Fruit fly (Drosophila melanogaster) whole organism, prepupa: Measurements from ENCODE around the gene Nlp.

ENCODE experiments used
- Blimp-1 ChIP-seq: fragments of 200-800 bp; sonication (Bioruptor generic); optimal IDR thresholded peaks from 3 replicates; lab custom pipeline; 2017; ENCODE audit warnings: missing biosample characterization, missing genetic modification characterization, mild to moderate bottlenecking, moderate library complexity, missing genetic modification reagents
- CG10669 ChIP-seq: fragments of 200-800 bp; sonication (Bioruptor generic); optimal IDR thresholded peaks from 3 replicates; lab custom pipeline; 2018; ENCODE audit warnings: missing biosample characterization, mild to moderate bottlenecking, missing genetic modification characterization, moderate library complexity
- CG11294 ChIP-seq: fragments of 200-800 bp; sonication (Bioruptor generic); IDR thresholded peaks from 2 replicates; pipeline ENCODE4 v1.3.6; 2022; ENCODE audit warnings: missing biosample characterization, missing genetic modification characterization
- CG11762 ChIP-seq: fragments of 200-800 bp; sonication (Bioruptor generic); optimal IDR thresholded peaks from 3 replicates; lab custom pipeline; 2016; ENCODE audit warnings: missing biosample characterization, missing genetic modification characterization; ENCODE audit not compliant: insufficient read depth
- CG11902 ChIP-seq: fragments of 200-800 bp; sonication (Bioruptor generic); optimal IDR thresholded peaks from 3 replicates; lab custom pipeline; 2016; ENCODE audit warnings: missing biosample characterization, missing genetic modification characterization
- CG15336 ChIP-seq: fragments of 200-800 bp; sonication (Bioruptor generic); IDR thresholded peaks from 2 replicates; pipeline ENCODE4 v1.3.6; 2022; ENCODE audit warnings: missing biosample characterization, missing genetic modification characterization
- CG1621 ChIP-seq: fragments of 200-800 bp; sonication (Bioruptor generic); optimal IDR thresholded peaks from 3 replicates; lab custom pipeline; 2018; ENCODE audit warnings: missing biosample characterization, mild to moderate bottlenecking, missing genetic modification characterization
- CG16779 ChIP-seq: fragments of 200-800 bp; sonication (Bioruptor generic); optimal IDR thresholded peaks from 3 replicates; lab custom pipeline; 2017; ENCODE audit warnings: missing biosample characterization, mild to moderate bottlenecking, missing genetic modification characterization
- CG3032 ChIP-seq: fragments of 200-800 bp; optimal IDR thresholded peaks from 2 replicates; lab custom pipeline; 2019; ENCODE audit warnings: missing biosample characterization, mild to moderate bottlenecking, missing genetic modification characterization, moderate library complexity
- CG31627 ChIP-seq: fragments of 200-800 bp; sonication (Bioruptor generic); optimal IDR thresholded peaks from 3 replicates; lab custom pipeline; 2016; ENCODE audit warnings: missing biosample characterization, missing genetic modification characterization
- CG34406 ChIP-seq: fragments of 200-800 bp; sonication (Bioruptor generic); optimal IDR thresholded peaks from 3 replicates; lab custom pipeline; 2016; ENCODE audit warnings: missing biosample characterization, missing genetic modification characterization
- CG3919 ChIP-seq: fragments of 200-800 bp; sonication (Bioruptor generic); optimal IDR thresholded peaks from 3 replicates; lab custom pipeline; 2016; ENCODE audit warnings: missing biosample characterization, missing genetic modification characterization
- CG4318 ChIP-seq: fragments of 200-800 bp; sonication (Bioruptor generic); optimal IDR thresholded peaks from 3 replicates; lab custom pipeline; 2017; ENCODE audit warnings: missing biosample characterization, mild to moderate bottlenecking, missing genetic modification characterization
- CG6163 ChIP-seq: fragments of 200-800 bp; sonication (Bioruptor generic); IDR thresholded peaks from 3 replicates; pipeline ENCODE4 v1.3.6; 2022; ENCODE audit warnings: missing biosample characterization, missing genetic modification characterization
- CG6276 ChIP-seq: fragments of 200-800 bp; sonication (Bioruptor generic); optimal IDR thresholded peaks from 2 replicates; lab custom pipeline; 2017; ENCODE audit warnings: missing biosample characterization, mild to moderate bottlenecking, missing genetic modification characterization
- CG6792 ChIP-seq: fragments of 200-800 bp; sonication (Bioruptor generic); optimal IDR thresholded peaks from 3 replicates; lab custom pipeline; 2016; ENCODE audit warnings: missing biosample characterization, missing genetic modification characterization
- CG6808 ChIP-seq: fragments of 200-800 bp; sonication (Bioruptor generic); optimal IDR thresholded peaks from 3 replicates; lab custom pipeline; 2017; ENCODE audit warnings: missing biosample characterization, missing genetic modification characterization, mild to moderate bottlenecking, moderate library complexity, missing genetic modification reagents
- CG6854 ChIP-seq: fragments of 200-800 bp; sonication (Bioruptor generic); optimal IDR thresholded peaks from 2 replicates; lab custom pipeline; 2017; ENCODE audit warnings: missing biosample characterization, mild to moderate bottlenecking, missing genetic modification characterization
- CG8119 ChIP-seq: fragments of 200-800 bp; sonication (Bioruptor generic); IDR thresholded peaks from 3 replicates; pipeline ENCODE4 v1.3.6; 2022; ENCODE audit warnings: missing biosample characterization, missing genetic modification characterization
- CG8632 ChIP-seq: fragments of 200-800 bp; sonication (Bioruptor generic); optimal IDR thresholded peaks from 3 replicates; lab custom pipeline; 2016; ENCODE audit warnings: missing biosample characterization, missing genetic modification characterization
- CG9139 ChIP-seq: fragments of 200-800 bp; sonication (Bioruptor generic); optimal IDR thresholded peaks from 3 replicates; lab custom pipeline; 2017; ENCODE audit warnings: missing biosample characterization, mild to moderate bottlenecking, missing genetic modification characterization
- Eip75B ChIP-seq: fragments of 200-800 bp; sonication (Bioruptor generic); optimal IDR thresholded peaks from 3 replicates; lab custom pipeline; 2016; ENCODE audit warnings: missing biosample characterization, missing genetic modification characterization
- Eip78C ChIP-seq: fragments of 200-800 bp; sonication (Bioruptor generic); peaks from one replicate; lab custom pipeline; 2016; ENCODE audit warnings: missing biosample characterization, missing genetic modification characterization
- Eip93F ChIP-seq: fragments of 200-800 bp; sonication (Bioruptor generic); optimal IDR thresholded peaks from 2 replicates; lab custom pipeline; 2016; ENCODE audit warnings: missing biosample characterization, mild to moderate bottlenecking, missing genetic modification characterization
- Ets21C ChIP-seq: fragments of 200-800 bp; sonication (Bioruptor generic); optimal IDR thresholded peaks from 3 replicates; lab custom pipeline; 2016; ENCODE audit warnings: missing biosample characterization, missing genetic modification characterization
- Hr39 ChIP-seq: fragments of 200-800 bp; sonication (Bioruptor generic); optimal IDR thresholded peaks from 2 replicates; lab custom pipeline; 2016; ENCODE audit warnings: missing biosample characterization, missing genetic modification characterization
- Lpt ChIP-seq: fragments of 200-800 bp; sonication (Bioruptor generic); optimal IDR thresholded peaks from 3 replicates; lab custom pipeline; 2016; ENCODE audit warnings: missing biosample characterization, missing genetic modification characterization
- Met ChIP-seq: fragments of 200-800 bp; sonication (Bioruptor generic); optimal IDR thresholded peaks from 3 replicates; lab custom pipeline; 2016; ENCODE audit warnings: missing biosample characterization, missing genetic modification characterization
- OdsH ChIP-seq: fragments of 200-800 bp; sonication (Bioruptor generic); optimal IDR thresholded peaks from 3 replicates; lab custom pipeline; 2016; ENCODE audit warnings: missing biosample characterization, missing genetic modification characterization
- Smox ChIP-seq: fragments of 200-800 bp; sonication (Bioruptor generic); optimal IDR thresholded peaks from 3 replicates; lab custom pipeline; 2016; ENCODE audit warnings: missing biosample characterization, missing genetic modification characterization
- Sox102F ChIP-seq: fragments of 200-800 bp; sonication (Bioruptor generic); optimal IDR thresholded peaks from 2 replicates; lab custom pipeline; 2016; ENCODE audit warnings: missing biosample characterization, mild to moderate bottlenecking, missing genetic modification characterization
- Sox14 ChIP-seq: fragments of 200-800 bp; sonication (Bioruptor generic); optimal IDR thresholded peaks from 3 replicates; lab custom pipeline; 2016; ENCODE audit warnings: missing biosample characterization, missing genetic modification characterization
- Sox15 ChIP-seq: fragments of 200-800 bp; sonication (Bioruptor generic); optimal IDR thresholded peaks from 3 replicates; lab custom pipeline; 2016; ENCODE audit warnings: missing biosample characterization, missing genetic modification characterization
- acj6 ChIP-seq: fragments of 200-800 bp; sonication (Bioruptor generic); optimal IDR thresholded peaks from 3 replicates; lab custom pipeline; 2016; ENCODE audit warnings: missing biosample characterization, missing genetic modification characterization
- dac ChIP-seq: fragments of 200-800 bp; sonication (Bioruptor generic); optimal IDR thresholded peaks from 2 replicates; lab custom pipeline; 2017; ENCODE audit warnings: missing biosample characterization, mild to moderate bottlenecking, missing genetic modification characterization
- dsx ChIP-seq: fragments of 200-800 bp; optimal IDR thresholded peaks from 3 replicates; lab custom pipeline; 2019; ENCODE audit warnings: missing biosample characterization, mild to moderate bottlenecking, missing genetic modification characterization, moderate library complexity; ENCODE audit not compliant: poor library complexity, severe bottlenecking
- esn ChIP-seq: fragments of 200-800 bp; sonication (Bioruptor generic); optimal IDR thresholded peaks from 2 replicates; lab custom pipeline; 2016; ENCODE audit warnings: missing biosample characterization, mild to moderate bottlenecking, missing genetic modification characterization, moderate library complexity
- fd59A ChIP-seq: fragments of 200-800 bp; sonication (Bioruptor generic); optimal IDR thresholded peaks from 2 replicates; lab custom pipeline; 2017; ENCODE audit warnings: missing biosample characterization, mild to moderate bottlenecking, missing genetic modification characterization, missing genetic modification reagents
- fd85E ChIP-seq: fragments of 200-800 bp; sonication (Bioruptor generic); optimal IDR thresholded peaks from 3 replicates; lab custom pipeline; 2016; ENCODE audit warnings: missing biosample characterization, missing genetic modification characterization
- fkh ChIP-seq: fragments of 200-800 bp; sonication (Bioruptor generic); optimal IDR thresholded peaks from 3 replicates; lab custom pipeline; 2017; ENCODE audit warnings: missing biosample characterization, mild to moderate bottlenecking, missing genetic modification characterization, moderate library complexity
- lz ChIP-seq: fragments of 200-800 bp; sonication (Bioruptor generic); optimal IDR thresholded peaks from 3 replicates; lab custom pipeline; 2016; ENCODE audit warnings: missing biosample characterization, missing genetic modification characterization
- net ChIP-seq: fragments of 200-800 bp; sonication (Bioruptor generic); optimal IDR thresholded peaks from 3 replicates; lab custom pipeline; 2016; ENCODE audit warnings: missing biosample characterization, missing genetic modification characterization
- salr ChIP-seq, 2 experiments: fragments of 200-800 bp; sonication (Bioruptor generic); optimal IDR thresholded peaks; 3 replicates each; lab custom pipeline; 2016 to 2018; ENCODE audit warnings: missing biosample characterization in 2 of 2, missing genetic modification characterization in 2 of 2, mild to moderate bottlenecking in 1 of 2
- ss ChIP-seq, 2 experiments: fragments of 200-800 bp; sonication (Bioruptor generic); optimal IDR thresholded peaks; 2 replicates in 1 of 2; 3 replicates in 1 of 2; lab custom pipeline; 2017 to 2018; ENCODE audit warnings: mild to moderate bottlenecking in 2 of 2, missing biosample characterization in 2 of 2, missing genetic modification characterization in 2 of 2, moderate library complexity in 1 of 2
- topi ChIP-seq: fragments of 200-800 bp; sonication (Bioruptor generic); optimal IDR thresholded peaks from 3 replicates; lab custom pipeline; 2016; ENCODE audit warnings: missing biosample characterization, missing genetic modification characterization
- vri ChIP-seq: fragments of 200-800 bp; sonication (Bioruptor generic); optimal IDR thresholded peaks from 3 replicates; lab custom pipeline; 2016; ENCODE audit warnings: missing biosample characterization, mild to moderate bottlenecking, missing genetic modification characterization

Nlp gene

dm6 chr3R:30052455-30053046 is 48.0 kb downstream of the Nlp start, which contains the start of gene Jasper:
TSS of gene Jasper (plus strand) at chr3R:30052514.
- TF ChIP-seq Sox14 (GFP tag; lab: Kevin White, UChicago): peak; percentile 29
- peak; percentile 15; the same call in 1 of the 2 replicates for TF ChIP-seq CG15336 (GFP tag; lab: Robert Waterston, UW)
- TF ChIP-seq acj6: no peak
- TF ChIP-seq Blimp-1 (GFP tag; lab: Kevin White, UChicago): no peak
- peak; percentile 5 for TF ChIP-seq CG6854 (GFP tag; lab: Kevin White, UChicago)
- TF ChIP-seq CG8632 (GFP tag; lab: Kevin White, UChicago): no peak
- peak; percentile 33 for TF ChIP-seq CG1621 (tag; lab: Kevin White, UChicago)
- peak; percentile 14 for TF ChIP-seq CG3032 (tag; lab: Kevin White, UChicago)
- TF ChIP-seq Eip78C: no peak
- no peak for TF ChIP-seq CG34406 (GFP tag; lab: Kevin White, UChicago)
- TF ChIP-seq dsx (GFP tag; lab: Kevin White, UChicago): peak; percentile 28
- TF ChIP-seq fkh (GFP tag; lab: Kevin White, UChicago): peak; percentile 7
- TF ChIP-seq CG3919 (GFP tag; lab: Kevin White, UChicago): no peak
- no peak for TF ChIP-seq Ets21C
- no peak for TF ChIP-seq fd59A (GFP tag; lab: Kevin White, UChicago)

- peak in 1 of 2 experiments; percentile 12 for TF ChIP-seq ss (GFP tag; optimal IDR thresholded peaks at IDR 0.05; lab: Kevin White, UChicago)
- no peak for TF ChIP-seq Blimp-1 (GFP tag; lab: Kevin White, UChicago)
- no peak for TF ChIP-seq CG11902 (GFP tag; lab: Kevin White, UChicago)
- peak; percentile 59 for TF ChIP-seq Hr39 (GFP tag; lab: Kevin White, UChicago)
- no peak for TF ChIP-seq salr (GFP tag; optimal IDR thresholded peaks at IDR 0.05; lab: Kevin White, UChicago)
- peak; percentile 24; the same call in 1 of the 2 replicates for TF ChIP-seq CG15336 (GFP tag; lab: Robert Waterston, UW)
- no peak for TF ChIP-seq CG11294 (GFP tag; lab: Robert Waterston, UW)
- TF ChIP-seq Sox15 (GFP tag; lab: Kevin White, UChicago): peak; percentile 47
- peak; percentile 3 for TF ChIP-seq net (GFP tag; lab: Kevin White, UChicago)
- peak; percentile 53 for TF ChIP-seq CG31627 (GFP tag; lab: Kevin White, UChicago)
- no peak for TF ChIP-seq CG6276
- TF ChIP-seq CG16779 (tag; lab: Kevin White, UChicago): no peak
- no peak for TF ChIP-seq dac (GFP tag; lab: Kevin White, UChicago)
- peak; percentile 3 for TF ChIP-seq Eip75B
- TF ChIP-seq esn (GFP tag; lab: Kevin White, UChicago): peak; percentile 39
- peak; percentile 32 for TF ChIP-seq Eip93F (GFP tag; lab: Kevin White, UChicago)
- TF ChIP-seq CG34406 (GFP tag; lab: Kevin White, UChicago): peak; percentile 38
- no peak for TF ChIP-seq CG6808
- TF ChIP-seq CG9139 (GFP tag; lab: Kevin White, UChicago): no peak
- no peak for TF ChIP-seq fkh (GFP tag; lab: Kevin White, UChicago)
- peak; percentile 28 for TF ChIP-seq CG3919 (GFP tag; lab: Kevin White, UChicago)
- TF ChIP-seq CG10669 (GFP tag; lab: Kevin White, UChicago): no peak
- peak; percentile 63 for TF ChIP-seq Sox14 (GFP tag; lab: Kevin White, UChicago)
- peak; percentile 19 for TF ChIP-seq Met
- no peak for TF ChIP-seq Smox (GFP tag; lab: Kevin White, UChicago)
- no peak for TF ChIP-seq CG4318 (GFP tag; lab: Kevin White, UChicago)
- TF ChIP-seq Sox102F (GFP tag; lab: Kevin White, UChicago): peak; percentile 62
- peak; percentile 61 for TF ChIP-seq CG8119 (GFP tag; lab: Robert Waterston, UW)
- no peak for TF ChIP-seq Lpt (GFP tag; lab: Kevin White, UChicago)
- no peak for TF ChIP-seq CG1621 (tag; lab: Kevin White, UChicago)
- peak; percentile 5 for TF ChIP-seq topi (GFP tag; lab: Kevin White, UChicago)
- TF ChIP-seq CG11762 (GFP tag; lab: Kevin White, UChicago): no peak
- peak; percentile 56 for TF ChIP-seq lz (GFP tag; lab: Kevin White, UChicago)
- peak; percentile 52 for TF ChIP-seq OdsH (GFP tag; lab: Kevin White, UChicago)
- TF ChIP-seq CG6163 (GFP tag; lab: Robert Waterston, UW): no peak
- TF ChIP-seq dsx (GFP tag; lab: Kevin White, UChicago): peak; percentile 8
- peak; percentile 19 for TF ChIP-seq CG6792 (GFP tag; lab: Kevin White, UChicago)
- no peak for TF ChIP-seq fd85E
- no peak for TF ChIP-seq vri
Measured at dm6 chr3R:30055915-30056544, 51.4 kb downstream of the Nlp start, which contains the start of the genes Rpp14b and spn-A. TSS of gene Rpp14b (plus strand) at chr3R:30055957. TSS of gene spn-A (minus strand) at chr3R:30056037.
